Fruit fly (Drosophila melanogaster): ENCODE measurements around the gene Drsl6.

The Drsl6 gene

dm6 chr3L:3377965-3378292 is 41.7 kb upstream of the Drsl6 start, which contains the start of gene Ids (continued):
- TF ChIP-seq CG4730 (GFP tag; IDR thresholded peaks at IDR 0.05) (peak; percentile 72), peb (GFP tag; IDR thresholded peaks at IDR 0.05) (peak; percentile 35; the same call in 1 of the 2 replicates), CG7839 (tag; optimal IDR thresholded peaks at IDR 0.05) (peak; percentile 78), hb (GFP tag; IDR thresholded peaks at IDR 0.05; ENCODE audit: partially characterized antibody) (no peak), kay (GFP tag; optimal IDR thresholded peaks at IDR 0.05) (no peak), CG15601 (tag; optimal IDR thresholded peaks at IDR 0.05) (peak; percentile 9), CG33213 (GFP tag; optimal IDR thresholded peaks at IDR 0.05) (peak; percentile 10), gsb-n (tag; optimal IDR thresholded peaks at IDR 0.05) (peak; percentile 47), pnt (GFP tag; optimal IDR thresholded peaks at IDR 0.05) (peak; percentile 4), tap (tag; optimal IDR thresholded peaks at IDR 0.05) (peak; percentile 28), B-H1 (GFP tag; IDR thresholded peaks at IDR 0.05) (peak; percentile 70), CG13624 (GFP tag; optimal IDR thresholded peaks at IDR 0.05) (peak; percentile 2), CG8281 (tag; optimal IDR thresholded peaks at IDR 0.05) (peak; percentile 29), CG10267 (tag; optimal IDR thresholded peaks at IDR 0.05) (peak; percentile 33), CG2202 (tag; optimal IDR thresholded peaks at IDR 0.05) (peak; percentile 10), jigr1 (GFP tag; IDR thresholded peaks at IDR 0.05) (no peak), Eip74EF (GFP tag; optimal IDR thresholded peaks at IDR 0.05) (peak in 1 of 2 experiments; percentile 39), CG4404 (GFP tag; IDR thresholded peaks at IDR 0.05) (peak; percentile 45), tll (GFP tag; optimal IDR thresholded peaks at IDR 0.05) (no peak), croc (GFP tag; conservative IDR thresholded peaks at IDR 0.05) (peak; percentile 57; the same call in 2 of the 3 replicates), H15 (GFP tag; IDR thresholded peaks at IDR 0.05) (peak; percentile 79; the same call in 2 of the 3 replicates), dpn (GFP tag; optimal IDR thresholded peaks at IDR 0.05) (peak; percentile 12 to 69), tup (GFP tag; optimal IDR thresholded peaks at IDR 0.05) (peak; percentile 13), vnd (GFP tag; IDR thresholded peaks at IDR 0.05; ENCODE audit: partially characterized antibody) (no peak), onecut (GFP tag; IDR thresholded peaks at IDR 0.05) (peak; percentile 45), CG10431 (GFP tag; optimal IDR thresholded peaks at IDR 0.05) (no peak), Gsc (GFP tag; IDR thresholded peaks at IDR 0.05) (no peak), sd (tag; optimal IDR thresholded peaks at IDR 0.05) (peak; percentile 27), Bgb (GFP tag; IDR thresholded peaks at IDR 0.05; ENCODE audit: partially characterized antibody) (no peak), Xbp1 (GFP tag; optimal IDR thresholded peaks at IDR 0.05) (peak; percentile 64), dmrt11E (tag; optimal IDR thresholded peaks at IDR 0.05) (peak; percentile 48), Mad (GFP tag; optimal IDR thresholded peaks at IDR 0.05) (peak; percentile 47), CG18599 (GFP tag; optimal IDR thresholded peaks at IDR 0.05) (peak; percentile 83), CG10147 (GFP tag; optimal IDR thresholded peaks at IDR 0.05) (peak; percentile 28), Fer3 (tag; optimal IDR thresholded peaks at IDR 0.05) (peak; percentile 68), Hr78 (GFP tag; optimal IDR thresholded peaks at IDR 0.05) (no peak), sc (optimal IDR thresholded peaks at IDR 0.05) (no peak), sc (GFP tag; optimal IDR thresholded peaks at IDR 0.05) (no peak), CG12219 (GFP tag; optimal IDR thresholded peaks at IDR 0.05) (peak; percentile 52), yki (optimal IDR thresholded peaks at IDR 0.05) (no peak), CG2712 (tag; optimal IDR thresholded peaks at IDR 0.05) (peak; percentile 77), Nf-YA (GFP tag; IDR thresholded peaks at IDR 0.05) (peak; percentile 52; the same call in 1 of the 2 replicates), usp (GFP tag; optimal IDR thresholded peaks at IDR 0.05) (no peak), CG9727 (GFP tag; optimal IDR thresholded peaks at IDR 0.05) (peak; percentile 69), Asciz (GFP tag; optimal IDR thresholded peaks at IDR 0.05) (peak; percentile 62), lilli (GFP tag; optimal IDR thresholded peaks at IDR 0.05) (peak; percentile 66), Hsf (GFP tag; optimal IDR thresholded peaks at IDR 0.05) (peak; percentile 64), CG2116 (GFP tag; optimal IDR thresholded peaks at IDR 0.05) (no peak), CkIIα-i1 (GFP tag; IDR thresholded peaks at IDR 0.05) (no peak), bcd (GFP tag; optimal IDR thresholded peaks at IDR 0.05) (no peak), ro (GFP tag; IDR thresholded peaks at IDR 0.05) (peak; percentile 36; the same call in 1 of the 2 replicates)

Measured in whole organism, embryonic.